Fruit fly (Drosophila melanogaster) whole organism, embryonic: Measurements from ENCODE around the gene CG32163.

Source experiments
- B-H1 ChIP-seq: fragments of 200-800 bp; sonication (Bioruptor generic); IDR thresholded peaks from 3 replicates; pipeline ENCODE4 v1.3.6; 2022; ENCODE audit warnings: missing biosample characterization, missing genetic modification characterization
- BEAF-32 ChIP-seq: fragments of 200-800 bp; sonication (Bioruptor generic); optimal IDR thresholded peaks from 3 replicates; lab custom pipeline; 2017; ENCODE audit warnings: missing biosample characterization, missing genetic modification characterization, mild to moderate bottlenecking, moderate library complexity, missing genetic modification reagents
- CG10321 ChIP-seq: fragments of 200-800 bp; sonication (Bioruptor generic); IDR thresholded peaks from 2 replicates; pipeline ENCODE4 v1.3.6; 2022; ENCODE audit warnings: missing biosample characterization, missing genetic modification characterization
- CG11695 ChIP-seq: fragments of 200-800 bp; sonication (Bioruptor generic); IDR thresholded peaks from 3 replicates; pipeline ENCODE4 v1.3.6; 2022; ENCODE audit warnings: missing biosample characterization, missing genetic modification characterization
- CG12219 ChIP-seq: fragments of 200-800 bp; sonication (Bioruptor generic); optimal IDR thresholded peaks from 3 replicates; lab custom pipeline; 2018; ENCODE audit warnings: missing biosample characterization, mild to moderate bottlenecking, missing genetic modification characterization
- CG12769 ChIP-seq: fragments of 200-800 bp; sonication (Bioruptor generic); optimal IDR thresholded peaks from 2 replicates; lab custom pipeline; 2019; ENCODE audit warnings: missing biosample characterization, mild to moderate bottlenecking, missing genetic modification characterization, moderate library complexity
- CG13894 ChIP-seq: fragments of 200-800 bp; sonication (Bioruptor generic); optimal IDR thresholded peaks from 3 replicates; lab custom pipeline; 2018; ENCODE audit warnings: missing biosample characterization, mild to moderate bottlenecking, missing genetic modification characterization, moderate library complexity
- CG14441 ChIP-seq: fragments of 200-800 bp; sonication (Bioruptor generic); IDR thresholded peaks from 2 replicates; pipeline ENCODE4 v1.3.6; 2022; ENCODE audit warnings: missing biosample characterization, missing genetic modification characterization
- CG1647 ChIP-seq: fragments of 200-800 bp; sonication (Bioruptor generic); optimal IDR thresholded peaks from 3 replicates; lab custom pipeline; 2016; ENCODE audit warnings: missing biosample characterization, missing genetic modification characterization
- CG17361 ChIP-seq: fragments of 200-800 bp; sonication (Bioruptor generic); IDR thresholded peaks from 3 replicates; pipeline ENCODE4 v1.3.6; 2022; ENCODE audit warnings: missing biosample characterization, missing genetic modification characterization
- CG1792 ChIP-seq: fragments of 200-800 bp; sonication (Bioruptor generic); optimal IDR thresholded peaks from 2 replicates; lab custom pipeline; 2016; ENCODE audit warnings: missing biosample characterization, missing genetic modification characterization
- CG2129 ChIP-seq: fragments of 200-800 bp; sonication (Bioruptor generic); IDR thresholded peaks from 2 replicates; pipeline ENCODE4 v1.3.6; 2022; ENCODE audit warnings: missing biosample characterization, missing genetic modification characterization; ENCODE audit not compliant: partially characterized antibody
- CG3065 ChIP-seq: fragments of 200-800 bp; sonication (Bioruptor generic); optimal IDR thresholded peaks from 2 replicates; lab custom pipeline; 2016; ENCODE audit warnings: missing biosample characterization, missing genetic modification characterization
- CG4617 ChIP-seq: fragments of 200-800 bp; sonication (Bioruptor generic); optimal IDR thresholded peaks from 3 replicates; lab custom pipeline; 2016; ENCODE audit warnings: missing biosample characterization, missing genetic modification characterization, borderline replicate concordance
- CG6175 ChIP-seq: fragments of 200-800 bp; sonication (Bioruptor generic); IDR thresholded peaks from 3 replicates; pipeline ENCODE4 v1.3.6; 2022; ENCODE audit warnings: missing biosample characterization, missing genetic modification characterization
- CG6689 ChIP-seq: fragments of 200-800 bp; sonication (Bioruptor generic); IDR thresholded peaks from 2 replicates; pipeline ENCODE4 v1.3.6; 2022; ENCODE audit warnings: missing biosample characterization, missing genetic modification characterization
- CG7357 ChIP-seq: fragments of 200-800 bp; sonication (Bioruptor generic); IDR thresholded peaks from 3 replicates; pipeline ENCODE4 v1.3.6; 2022; ENCODE audit warnings: missing biosample characterization, missing genetic modification characterization
- CG7372 ChIP-seq: fragments of 200-800 bp; sonication (Bioruptor generic); IDR thresholded peaks from 2 replicates; pipeline ENCODE4 v1.3.6; 2022; ENCODE audit warnings: missing biosample characterization, missing genetic modification characterization
- CG9437 ChIP-seq: fragments of 200-800 bp; sonication (Bioruptor generic); optimal IDR thresholded peaks from 2 replicates; lab custom pipeline; 2018; ENCODE audit warnings: missing biosample characterization, mild to moderate bottlenecking, missing genetic modification characterization
- CG9609 ChIP-seq: fragments of 200-800 bp; sonication (Bioruptor generic); optimal IDR thresholded peaks from 3 replicates; lab custom pipeline; 2016; ENCODE audit warnings: missing biosample characterization, missing genetic modification characterization
- CrebB ChIP-seq: fragments of 200-800 bp; sonication (Bioruptor generic); optimal IDR thresholded peaks from 3 replicates; lab custom pipeline; 2018; ENCODE audit warnings: missing biosample characterization, mild to moderate bottlenecking, missing genetic modification characterization
- D19B ChIP-seq: fragments of 200-800 bp; sonication (Bioruptor generic); optimal IDR thresholded peaks from 2 replicates; lab custom pipeline; 2017; ENCODE audit warnings: missing biosample characterization, mild to moderate bottlenecking, missing genetic modification characterization
- Dfd ChIP-seq, 2 experiments: fragments of >200 bp; optimal IDR thresholded peaks; 2 replicates each; lab custom pipeline; 2017; ENCODE audit warnings: missing biosample characterization in 2 of 2, missing genetic modification characterization in 2 of 2
- Eip74EF ChIP-seq, 2 experiments: fragments of 200-800 bp in 1 of 2; fragments of >200 bp in 1 of 2; sonication (Bioruptor generic) in 1 of 2; optimal IDR thresholded peaks; 2 replicates each; lab custom pipeline; 2017 to 2019; ENCODE audit warnings: missing biosample characterization in 2 of 2, missing genetic modification characterization in 2 of 2, mild to moderate bottlenecking in 1 of 2, moderate library complexity in 1 of 2
- Elba2 ChIP-seq: fragments of 200-800 bp; sonication (Bioruptor generic); optimal IDR thresholded peaks from 3 replicates; lab custom pipeline; 2016; ENCODE audit warnings: missing biosample characterization, missing genetic modification characterization
- HHEX ChIP-seq: fragments of 200-800 bp; sonication (Bioruptor generic); optimal IDR thresholded peaks from 3 replicates; lab custom pipeline; 2017; ENCODE audit warnings: missing biosample characterization, mild to moderate bottlenecking, missing genetic modification characterization, missing genetic modification reagents
- HLH54F ChIP-seq: fragments of 200-800 bp; sonication (Bioruptor generic); optimal IDR thresholded peaks from 3 replicates; lab custom pipeline; 2016; ENCODE audit warnings: missing biosample characterization, missing genetic modification characterization
- HmgD ChIP-seq: fragments of 200-800 bp; sonication (Bioruptor generic); optimal IDR thresholded peaks from 3 replicates; lab custom pipeline; 2016; ENCODE audit warnings: missing biosample characterization, missing genetic modification characterization
- Sry-δ ChIP-seq: fragments of 200-800 bp; sonication (Bioruptor generic); optimal IDR thresholded peaks from 2 replicates; lab custom pipeline; 2016; ENCODE audit warnings: missing biosample characterization, missing genetic modification characterization
- Taf1 ChIP-seq: fragments of 200-800 bp; sonication (Bioruptor generic); IDR thresholded peaks from 2 replicates; pipeline ENCODE4 v1.3.6; 2022; ENCODE audit warnings: missing biosample characterization, missing genetic modification characterization
- amos ChIP-seq: fragments of 200-800 bp; sonication (Bioruptor generic); IDR thresholded peaks from 2 replicates; pipeline ENCODE4 v1.3.6; 2022; ENCODE audit warnings: missing biosample characterization, missing genetic modification characterization; ENCODE audit not compliant: partially characterized antibody
- az2 ChIP-seq: fragments of 200-800 bp; sonication (Bioruptor generic); optimal IDR thresholded peaks from 3 replicates; lab custom pipeline; 2016; ENCODE audit warnings: missing biosample characterization, missing genetic modification characterization
- bbx ChIP-seq: fragments of 200-800 bp; sonication (Bioruptor generic); IDR thresholded peaks from 2 replicates; pipeline ENCODE4 v1.3.6; 2022; ENCODE audit warnings: missing biosample characterization, missing genetic modification characterization; ENCODE audit not compliant: partially characterized antibody
- bsh ChIP-seq, 2 experiments: fragments of 200-800 bp; sonication (Bioruptor generic); optimal IDR thresholded peaks; 2 replicates each; lab custom pipeline; 2017 to 2018; ENCODE audit warnings: mild to moderate bottlenecking in 2 of 2, missing biosample characterization in 2 of 2, missing genetic modification characterization in 2 of 2, moderate library complexity in 1 of 2
- chn ChIP-seq: fragments of 200-800 bp; sonication (Bioruptor generic); optimal IDR thresholded peaks from 2 replicates; lab custom pipeline; 2016; ENCODE audit warnings: missing biosample characterization, missing genetic modification characterization
- dm ChIP-seq: fragments of 200-800 bp; sonication (Bioruptor generic); optimal IDR thresholded peaks from 3 replicates; lab custom pipeline; 2016; ENCODE audit warnings: missing biosample characterization, missing genetic modification characterization
- dysf ChIP-seq: fragments of 200-800 bp; sonication (Bioruptor generic); IDR thresholded peaks from 3 replicates; pipeline ENCODE4 v1.3.6; 2022; ENCODE audit warnings: missing biosample characterization, missing genetic modification characterization
- en ChIP-seq: fragments of 200-800 bp; sonication (Bioruptor generic); optimal IDR thresholded peaks from 2 replicates; lab custom pipeline; 2016; ENCODE audit warnings: missing biosample characterization, missing genetic modification characterization
- exex ChIP-seq: fragments of 200-800 bp; sonication (Bioruptor generic); optimal IDR thresholded peaks from 4 replicates; lab custom pipeline; 2018; ENCODE audit warnings: missing biosample characterization, mild to moderate bottlenecking, missing genetic modification characterization, moderate library complexity
- fd96Cb ChIP-seq: fragments of 200-800 bp; sonication (Bioruptor generic); optimal IDR thresholded peaks from 2 replicates; lab custom pipeline; 2018; ENCODE audit warnings: missing biosample characterization, mild to moderate bottlenecking, missing genetic modification characterization, moderate library complexity
- gsb ChIP-seq: fragments of 200-800 bp; sonication (Bioruptor generic); IDR thresholded peaks from 2 replicates; pipeline ENCODE4 v1.3.6; 2022; ENCODE audit warnings: missing biosample characterization, missing genetic modification characterization
- ind ChIP-seq: fragments of 200-800 bp; sonication (Bioruptor generic); optimal IDR thresholded peaks from 3 replicates; lab custom pipeline; 2016; ENCODE audit warnings: missing biosample characterization, missing genetic modification characterization
- klu ChIP-seq: fragments of 200-800 bp; sonication (Bioruptor generic); IDR thresholded peaks from 2 replicates; pipeline ENCODE4 v1.3.6; 2022; ENCODE audit warnings: missing biosample characterization, missing genetic modification characterization
- lola ChIP-seq, 3 experiments: fragments of >200 bp in 2 of 3; fragments of 200-800 bp in 1 of 3; sonication (Bioruptor generic) in 1 of 3; optimal IDR thresholded peaks; 2 replicates each; lab custom pipeline; 2017 to 2019; ENCODE audit warnings: missing biosample characterization in 3 of 3, missing genetic modification characterization in 3 of 3, mild to moderate bottlenecking in 1 of 3, moderate library complexity in 1 of 3
- nau ChIP-seq: fragments of 200-800 bp; sonication (Bioruptor generic); optimal IDR thresholded peaks from 3 replicates; lab custom pipeline; 2017; ENCODE audit warnings: missing biosample characterization, mild to moderate bottlenecking, missing genetic modification characterization, missing genetic modification reagents
- p53 ChIP-seq: fragments of 200-800 bp; sonication (Bioruptor generic); optimal IDR thresholded peaks from 2 replicates; lab custom pipeline; 2016; ENCODE audit warnings: missing biosample characterization, missing genetic modification characterization
- sens ChIP-seq: fragments of 200-800 bp; sonication (Bioruptor generic); peaks from one replicate; lab custom pipeline; 2016; ENCODE audit warnings: missing biosample characterization, missing genetic modification characterization
- slou ChIP-seq: fragments of 200-800 bp; sonication (Bioruptor generic); optimal IDR thresholded peaks from 3 replicates; lab custom pipeline; 2016; ENCODE audit warnings: missing biosample characterization, missing genetic modification characterization
- tin ChIP-seq: fragments of 200-800 bp; sonication (Bioruptor generic); optimal IDR thresholded peaks from 3 replicates; lab custom pipeline; 2016; ENCODE audit warnings: missing biosample characterization, missing genetic modification characterization
- unpg ChIP-seq: fragments of 200-800 bp; sonication (Bioruptor generic); optimal IDR thresholded peaks from 3 replicates; lab custom pipeline; 2018; ENCODE audit warnings: missing biosample characterization, mild to moderate bottlenecking, missing genetic modification characterization, moderate library complexity

CG32163 gene

dm6 chr3L:16609120-16609519, 22.2 kb downstream of the CG32163 start, which contains the start of gene CG4098 (continued):
- TF ChIP-seq BEAF-32 (GFP tag; lab: Kevin White, UChicago), result peak; percentile 48
- TF ChIP-seq Eip74EF (GFP tag; optimal IDR thresholded peaks at IDR 0.05; lab: Kevin White, UChicago), result no peak
- TF ChIP-seq HLH54F (GFP tag; lab: Kevin White, UChicago), result peak; percentile 69
- peak; percentile 69 for TF ChIP-seq CG14441 (GFP tag; lab: Robert Waterston, UW)
- TF ChIP-seq CG7357, result peak; percentile 37; the same call in 1 of the 3 replicates
- TF ChIP-seq CG13894 (tag; lab: Kevin White, UChicago), result peak; percentile 49
- peak; percentile 38 for TF ChIP-seq CG12219 (GFP tag; lab: Kevin White, UChicago)
- peak; percentile 49 for TF ChIP-seq unpg (GFP tag; lab: Kevin White, UChicago)
- 0 out of 2 replicates have a peak, but pooled peaks have one; percentile 9 for TF ChIP-seq CG10321 (GFP tag; lab: Robert Waterston, UW)
- peak; percentile 17 for TF ChIP-seq fd96Cb (tag; lab: Kevin White, UChicago)
- TF ChIP-seq Taf1 (GFP tag; lab: Robert Waterston, UW), result peak; percentile 65
- peak; percentile 70 for TF ChIP-seq dysf (GFP tag; lab: Robert Waterston, UW)
- TF ChIP-seq CG11695 (GFP tag; lab: Robert Waterston, UW), result no peak
- TF ChIP-seq ind, result peak; percentile 75
- TF ChIP-seq klu, result no peak
- TF ChIP-seq CG9437 (GFP tag; lab: Kevin White, UChicago), result no peak
- TF ChIP-seq CrebB (tag; lab: Kevin White, UChicago), result peak; percentile 2
- TF ChIP-seq CG1647, result peak; percentile 44
- no peak for TF ChIP-seq exex (tag; lab: Kevin White, UChicago)
- TF ChIP-seq az2 (GFP tag; lab: Kevin White, UChicago), result peak; percentile 61
- TF ChIP-seq Sry-δ, result peak; percentile 51
- peak; percentile 47; the same call in 1 of the 2 replicates for TF ChIP-seq CG6689 (GFP tag; lab: Robert Waterston, UW)
- peak in 1 of 2 experiments; percentile 47 for TF ChIP-seq bsh (GFP tag; optimal IDR thresholded peaks at IDR 0.05; lab: Kevin White, UChicago)
- no peak for TF ChIP-seq CG17361 (GFP tag; lab: Robert Waterston, UW)
- TF ChIP-seq gsb (GFP tag; lab: Robert Waterston, UW), result no peak
- TF ChIP-seq slou (GFP tag; lab: Kevin White, UChicago), result no peak
- TF ChIP-seq nau, result no peak
- TF ChIP-seq lola (GFP tag; optimal IDR thresholded peaks at IDR 0.05; lab: Kevin White, UChicago), result no peak
- TF ChIP-seq CG7372 (GFP tag; lab: Robert Waterston, UW), result peak; percentile 43; the same call in 1 of the 2 replicates
- no peak for TF ChIP-seq Elba2 (GFP tag; lab: Kevin White, UChicago)
- TF ChIP-seq HmgD (GFP tag; lab: Kevin White, UChicago), result peak; percentile 78
- no peak for TF ChIP-seq CG2129 (GFP tag; lab: Robert Waterston, UW)
- TF ChIP-seq CG1792 (GFP tag; lab: Kevin White, UChicago), result peak; percentile 42
- peak; percentile 83 for TF ChIP-seq sens (GFP tag; lab: Kevin White, UChicago)
- peak; percentile 11 for TF ChIP-seq dm (GFP tag; lab: Kevin White, UChicago)
- peak; percentile 45 for TF ChIP-seq CG9609
- no peak; the same call in 1 of the 2 replicates for TF ChIP-seq amos (GFP tag; lab: Robert Waterston, UW)
- no peak for TF ChIP-seq p53 (GFP tag; lab: Kevin White, UChicago)
- no peak for TF ChIP-seq CG3065 (GFP tag; lab: Kevin White, UChicago)
- TF ChIP-seq CG12769 (tag; lab: Kevin White, UChicago), result peak; percentile 78
- peak; percentile 63 for TF ChIP-seq tin (GFP tag; lab: Kevin White, UChicago)
- peak; percentile 13 for TF ChIP-seq HHEX (GFP tag; lab: Kevin White, UChicago)
- no peak for TF ChIP-seq D19B (GFP tag; lab: Kevin White, UChicago)
- TF ChIP-seq CG6175 (GFP tag; lab: Robert Waterston, UW), result 0 out of 3 replicates have a peak, but pooled peaks have one; percentile 30
- TF ChIP-seq chn, result peak; percentile 46
- no peak for TF ChIP-seq Dfd (GFP tag; optimal IDR thresholded peaks at IDR 0.05; lab: Kevin White, UChicago)
- TF ChIP-seq B-H1 (GFP tag; lab: Robert Waterston, UW), result peak; percentile 24; the same call in 2 of the 3 replicates
- TF ChIP-seq en (GFP tag; lab: Kevin White, UChicago), result no peak
- peak; percentile 23; the same call in 1 of the 2 replicates for TF ChIP-seq bbx (GFP tag; lab: Robert Waterston, UW)
- peak; percentile 71 for TF ChIP-seq CG4617
